Fruit fly (Drosophila melanogaster) whole organism, prepupa: ENCODE measurements around the gene mRpL3.

Source experiments
- Blimp-1 ChIP-seq: fragments of 200-800 bp; sonication (Bioruptor generic); optimal IDR thresholded peaks from 3 replicates; lab custom pipeline; 2017; ENCODE audit warnings: missing biosample characterization, missing genetic modification characterization, mild to moderate bottlenecking, moderate library complexity, missing genetic modification reagents
- CG10631 ChIP-seq: fragments of 200-800 bp; sonication (Bioruptor generic); optimal IDR thresholded peaks from 2 replicates; lab custom pipeline; 2016; ENCODE audit warnings: missing biosample characterization, missing genetic modification characterization
- CG10669 ChIP-seq: fragments of 200-800 bp; sonication (Bioruptor generic); optimal IDR thresholded peaks from 3 replicates; lab custom pipeline; 2018; ENCODE audit warnings: missing biosample characterization, mild to moderate bottlenecking, missing genetic modification characterization, moderate library complexity
- CG11762 ChIP-seq: fragments of 200-800 bp; sonication (Bioruptor generic); optimal IDR thresholded peaks from 3 replicates; lab custom pipeline; 2016; ENCODE audit warnings: missing biosample characterization, missing genetic modification characterization; ENCODE audit not compliant: insufficient read depth
- CG11902 ChIP-seq: fragments of 200-800 bp; sonication (Bioruptor generic); optimal IDR thresholded peaks from 3 replicates; lab custom pipeline; 2016; ENCODE audit warnings: missing biosample characterization, missing genetic modification characterization
- CG16779 ChIP-seq: fragments of 200-800 bp; sonication (Bioruptor generic); optimal IDR thresholded peaks from 3 replicates; lab custom pipeline; 2017; ENCODE audit warnings: missing biosample characterization, mild to moderate bottlenecking, missing genetic modification characterization
- CG3032 ChIP-seq: fragments of 200-800 bp; optimal IDR thresholded peaks from 2 replicates; lab custom pipeline; 2019; ENCODE audit warnings: missing biosample characterization, mild to moderate bottlenecking, missing genetic modification characterization, moderate library complexity
- CG31627 ChIP-seq: fragments of 200-800 bp; sonication (Bioruptor generic); optimal IDR thresholded peaks from 3 replicates; lab custom pipeline; 2016; ENCODE audit warnings: missing biosample characterization, missing genetic modification characterization
- CG32006 ChIP-seq: fragments of 200-800 bp; sonication (Bioruptor generic); optimal IDR thresholded peaks from 3 replicates; lab custom pipeline; 2017; ENCODE audit warnings: missing biosample characterization, mild to moderate bottlenecking, missing genetic modification characterization
- CG3919 ChIP-seq: fragments of 200-800 bp; sonication (Bioruptor generic); optimal IDR thresholded peaks from 3 replicates; lab custom pipeline; 2016; ENCODE audit warnings: missing biosample characterization, missing genetic modification characterization
- CG6163 ChIP-seq: fragments of 200-800 bp; sonication (Bioruptor generic); IDR thresholded peaks from 3 replicates; pipeline ENCODE4 v1.3.6; 2022; ENCODE audit warnings: missing biosample characterization, missing genetic modification characterization
- CG6792 ChIP-seq: fragments of 200-800 bp; sonication (Bioruptor generic); optimal IDR thresholded peaks from 3 replicates; lab custom pipeline; 2016; ENCODE audit warnings: missing biosample characterization, missing genetic modification characterization
- CG6808 ChIP-seq: fragments of 200-800 bp; sonication (Bioruptor generic); optimal IDR thresholded peaks from 3 replicates; lab custom pipeline; 2017; ENCODE audit warnings: missing biosample characterization, missing genetic modification characterization, mild to moderate bottlenecking, moderate library complexity, missing genetic modification reagents
- CG8119 ChIP-seq: fragments of 200-800 bp; sonication (Bioruptor generic); IDR thresholded peaks from 3 replicates; pipeline ENCODE4 v1.3.6; 2022; ENCODE audit warnings: missing biosample characterization, missing genetic modification characterization
- CG8319 ChIP-seq: fragments of 200-800 bp; sonication (Bioruptor generic); optimal IDR thresholded peaks from 3 replicates; lab custom pipeline; 2016; ENCODE audit warnings: missing biosample characterization, missing genetic modification characterization
- CG8632 ChIP-seq: fragments of 200-800 bp; sonication (Bioruptor generic); optimal IDR thresholded peaks from 3 replicates; lab custom pipeline; 2016; ENCODE audit warnings: missing biosample characterization, missing genetic modification characterization
- CG9139 ChIP-seq: fragments of 200-800 bp; sonication (Bioruptor generic); optimal IDR thresholded peaks from 3 replicates; lab custom pipeline; 2017; ENCODE audit warnings: missing biosample characterization, mild to moderate bottlenecking, missing genetic modification characterization
- Eip78C ChIP-seq: fragments of 200-800 bp; sonication (Bioruptor generic); peaks from one replicate; lab custom pipeline; 2016; ENCODE audit warnings: missing biosample characterization, missing genetic modification characterization
- Eip93F ChIP-seq: fragments of 200-800 bp; sonication (Bioruptor generic); optimal IDR thresholded peaks from 2 replicates; lab custom pipeline; 2016; ENCODE audit warnings: missing biosample characterization, mild to moderate bottlenecking, missing genetic modification characterization
- Ets21C ChIP-seq: fragments of 200-800 bp; sonication (Bioruptor generic); optimal IDR thresholded peaks from 3 replicates; lab custom pipeline; 2016; ENCODE audit warnings: missing biosample characterization, missing genetic modification characterization
- Ets96B ChIP-seq: fragments of 200-800 bp; optimal IDR thresholded peaks from 2 replicates; lab custom pipeline; 2019; ENCODE audit warnings: missing biosample characterization, mild to moderate bottlenecking, missing genetic modification characterization, moderate library complexity
- Gug ChIP-seq: fragments of 200-800 bp; sonication (Bioruptor generic); IDR thresholded peaks from 2 replicates; pipeline ENCODE4 v1.3.6; 2022; ENCODE audit warnings: missing biosample characterization, missing genetic modification characterization
- Hr38 ChIP-seq: sonication (Bioruptor generic); optimal IDR thresholded peaks from 2 replicates; lab custom pipeline; 2016; ENCODE audit warnings: missing biosample characterization, missing genetic modification characterization
- Hr39 ChIP-seq: fragments of 200-800 bp; sonication (Bioruptor generic); optimal IDR thresholded peaks from 2 replicates; lab custom pipeline; 2016; ENCODE audit warnings: missing biosample characterization, missing genetic modification characterization
- Hr4 ChIP-seq: fragments of 200-800 bp; sonication (Bioruptor generic); optimal IDR thresholded peaks from 3 replicates; lab custom pipeline; 2016; ENCODE audit warnings: missing biosample characterization, missing genetic modification characterization
- Lpt ChIP-seq: fragments of 200-800 bp; sonication (Bioruptor generic); optimal IDR thresholded peaks from 3 replicates; lab custom pipeline; 2016; ENCODE audit warnings: missing biosample characterization, missing genetic modification characterization
- Met ChIP-seq: fragments of 200-800 bp; sonication (Bioruptor generic); optimal IDR thresholded peaks from 3 replicates; lab custom pipeline; 2016; ENCODE audit warnings: missing biosample characterization, missing genetic modification characterization
- OdsH ChIP-seq: fragments of 200-800 bp; sonication (Bioruptor generic); optimal IDR thresholded peaks from 3 replicates; lab custom pipeline; 2016; ENCODE audit warnings: missing biosample characterization, missing genetic modification characterization
- Smox ChIP-seq: fragments of 200-800 bp; sonication (Bioruptor generic); optimal IDR thresholded peaks from 3 replicates; lab custom pipeline; 2016; ENCODE audit warnings: missing biosample characterization, missing genetic modification characterization
- Sox102F ChIP-seq: fragments of 200-800 bp; sonication (Bioruptor generic); optimal IDR thresholded peaks from 2 replicates; lab custom pipeline; 2016; ENCODE audit warnings: missing biosample characterization, mild to moderate bottlenecking, missing genetic modification characterization
- Sox14 ChIP-seq: fragments of 200-800 bp; sonication (Bioruptor generic); optimal IDR thresholded peaks from 3 replicates; lab custom pipeline; 2016; ENCODE audit warnings: missing biosample characterization, missing genetic modification characterization
- Sox15 ChIP-seq: fragments of 200-800 bp; sonication (Bioruptor generic); optimal IDR thresholded peaks from 3 replicates; lab custom pipeline; 2016; ENCODE audit warnings: missing biosample characterization, missing genetic modification characterization
- achi ChIP-seq: fragments of 200-800 bp; sonication (Bioruptor generic); optimal IDR thresholded peaks from 3 replicates; lab custom pipeline; 2016; ENCODE audit warnings: missing biosample characterization, missing genetic modification characterization
- cyc ChIP-seq: fragments of 200-800 bp; sonication (Bioruptor generic); optimal IDR thresholded peaks from 3 replicates; lab custom pipeline; 2016; ENCODE audit warnings: missing biosample characterization, missing genetic modification characterization
- dac ChIP-seq: fragments of 200-800 bp; sonication (Bioruptor generic); optimal IDR thresholded peaks from 2 replicates; lab custom pipeline; 2017; ENCODE audit warnings: missing biosample characterization, mild to moderate bottlenecking, missing genetic modification characterization
- eg ChIP-seq: fragments of 200-800 bp; sonication (Bioruptor generic); IDR thresholded peaks from 3 replicates; pipeline ENCODE4 v1.3.6; 2022; ENCODE audit warnings: missing biosample characterization, missing genetic modification characterization
- esn ChIP-seq: fragments of 200-800 bp; sonication (Bioruptor generic); optimal IDR thresholded peaks from 2 replicates; lab custom pipeline; 2016; ENCODE audit warnings: missing biosample characterization, mild to moderate bottlenecking, missing genetic modification characterization, moderate library complexity
- fd59A ChIP-seq: fragments of 200-800 bp; sonication (Bioruptor generic); optimal IDR thresholded peaks from 2 replicates; lab custom pipeline; 2017; ENCODE audit warnings: missing biosample characterization, mild to moderate bottlenecking, missing genetic modification characterization, missing genetic modification reagents
- fd85E ChIP-seq: fragments of 200-800 bp; sonication (Bioruptor generic); optimal IDR thresholded peaks from 3 replicates; lab custom pipeline; 2016; ENCODE audit warnings: missing biosample characterization, missing genetic modification characterization
- lz ChIP-seq: fragments of 200-800 bp; sonication (Bioruptor generic); optimal IDR thresholded peaks from 3 replicates; lab custom pipeline; 2016; ENCODE audit warnings: missing biosample characterization, missing genetic modification characterization
- pdm3 ChIP-seq: fragments of 200-800 bp; sonication (Bioruptor generic); optimal IDR thresholded peaks from 3 replicates; lab custom pipeline; 2016; ENCODE audit warnings: missing biosample characterization, missing genetic modification characterization
- spab ChIP-seq: fragments of 200-800 bp; sonication (Bioruptor generic); optimal IDR thresholded peaks from 2 replicates; lab custom pipeline; 2017; ENCODE audit warnings: missing biosample characterization, mild to moderate bottlenecking, missing genetic modification characterization, missing genetic modification reagents
- svp ChIP-seq: fragments of 200-800 bp; sonication (Bioruptor generic); peaks from one replicate; lab custom pipeline; 2016; ENCODE audit warnings: missing biosample characterization, missing genetic modification characterization
- topi ChIP-seq: fragments of 200-800 bp; sonication (Bioruptor generic); optimal IDR thresholded peaks from 3 replicates; lab custom pipeline; 2016; ENCODE audit warnings: missing biosample characterization, missing genetic modification characterization
- vri ChIP-seq: fragments of 200-800 bp; sonication (Bioruptor generic); optimal IDR thresholded peaks from 3 replicates; lab custom pipeline; 2016; ENCODE audit warnings: missing biosample characterization, mild to moderate bottlenecking, missing genetic modification characterization

mRpL3 gene

dm6 chrX:15733995-15734394, 27.1 kb upstream of the mRpL3 start, which contains the start of the genes CG12379 and MagR:
TSS of gene CG12379 (minus strand) at chrX:15733996.
TSS of gene MagR (plus strand) at chrX:15734270.
- TF ChIP-seq Smox (GFP tag; lab: Kevin White, UChicago): peak; percentile 36
- TF ChIP-seq CG8632 (GFP tag; lab: Kevin White, UChicago): no peak
- TF ChIP-seq esn (GFP tag; lab: Kevin White, UChicago): peak; percentile 66
- 0 out of 3 replicates have a peak, but pooled peaks have one; percentile 12 for TF ChIP-seq CG8119 (GFP tag; lab: Robert Waterston, UW)
- peak; percentile 57 for TF ChIP-seq pdm3 (GFP tag; lab: Kevin White, UChicago)
- TF ChIP-seq Hr39: peak; percentile 66
- peak; percentile 63 for TF ChIP-seq topi (GFP tag; lab: Kevin White, UChicago)
- TF ChIP-seq Sox14 (GFP tag; lab: Kevin White, UChicago): peak; percentile 18
- no peak for TF ChIP-seq CG6163 (GFP tag; lab: Robert Waterston, UW)
- TF ChIP-seq Met (GFP tag; lab: Kevin White, UChicago): peak; percentile 64
- TF ChIP-seq CG9139 (GFP tag; lab: Kevin White, UChicago): no peak
- TF ChIP-seq Sox15: peak; percentile 8
- TF ChIP-seq CG11762: no peak
- no peak for TF ChIP-seq CG3919 (GFP tag; lab: Kevin White, UChicago)
- TF ChIP-seq CG6808 (GFP tag; lab: Kevin White, UChicago): no peak
- peak; percentile 84 for TF ChIP-seq svp (GFP tag; lab: Kevin White, UChicago)
- peak; percentile 25 for TF ChIP-seq Hr4 (GFP tag; lab: Kevin White, UChicago)
- TF ChIP-seq CG31627: peak; percentile 69
- peak; percentile 37 for TF ChIP-seq OdsH (GFP tag; lab: Kevin White, UChicago)
- no peak for TF ChIP-seq Hr38 (GFP tag; lab: Kevin White, UChicago)
- peak; percentile 32 for TF ChIP-seq CG10631
- peak; percentile 64 for TF ChIP-seq cyc (GFP tag; lab: Kevin White, UChicago)
- 0 out of 3 replicates have a peak, but pooled peaks have one; percentile 33 for TF ChIP-seq eg (GFP tag; lab: Robert Waterston, UW)
- no peak for TF ChIP-seq vri (GFP tag; lab: Kevin White, UChicago)
- no peak for TF ChIP-seq CG10669
- no peak for TF ChIP-seq CG8319 (GFP tag; lab: Kevin White, UChicago)
- TF ChIP-seq CG11902: peak; percentile 27
- TF ChIP-seq Sox102F: no peak
- peak; percentile 58 for TF ChIP-seq Gug
- peak; percentile 33 for TF ChIP-seq fd59A
- TF ChIP-seq Ets21C (GFP tag; lab: Kevin White, UChicago): peak; percentile 45
- TF ChIP-seq CG6792 (GFP tag; lab: Kevin White, UChicago): no peak
- no peak for TF ChIP-seq spab (GFP tag; lab: Kevin White, UChicago)
- TF ChIP-seq CG16779 (tag; lab: Kevin White, UChicago): no peak
- TF ChIP-seq Blimp-1: no peak
- TF ChIP-seq CG32006 (GFP tag; lab: Kevin White, UChicago): peak; percentile 29
- TF ChIP-seq CG3032 (tag; lab: Kevin White, UChicago): peak; percentile 62
- TF ChIP-seq dac: no peak
- no peak for TF ChIP-seq fd85E (GFP tag; lab: Kevin White, UChicago)
- TF ChIP-seq achi: peak; percentile 50
- no peak for TF ChIP-seq Eip93F (GFP tag; lab: Kevin White, UChicago)
- peak; percentile 41 for TF ChIP-seq Ets96B (tag; lab: Kevin White, UChicago)
- peak; percentile 77 for TF ChIP-seq Eip78C (GFP tag; lab: Kevin White, UChicago)
- peak; percentile 70 for TF ChIP-seq lz (GFP tag; lab: Kevin White, UChicago)
- TF ChIP-seq Lpt (GFP tag; lab: Kevin White, UChicago): no peak
- TF ChIP-seq, all 60 proteins: peak for 26
